Fruit fly (Drosophila melanogaster) whole organism, embryonic: ENCODE data around the gene CG7492.

Experiments
- Ada2b ChIP-seq: fragments of 200-800 bp; sonication (Bioruptor generic); IDR thresholded peaks from 2 replicates; pipeline ENCODE4 v1.3.6; 2022; ENCODE audit warnings: missing biosample characterization, missing genetic modification characterization
- Atf6 ChIP-seq: fragments of 200-800 bp; sonication (Bioruptor generic); IDR thresholded peaks from 2 replicates; pipeline ENCODE4 v1.3.6; 2022; ENCODE audit warnings: missing biosample characterization, missing genetic modification characterization
- CG12942 ChIP-seq: fragments of 200-800 bp; sonication (Bioruptor generic); optimal IDR thresholded peaks from 3 replicates; lab custom pipeline; 2016; ENCODE audit warnings: missing biosample characterization, missing genetic modification characterization
- CG31441 ChIP-seq: fragments of 200-800 bp; sonication (Bioruptor generic); IDR thresholded peaks from 2 replicates; pipeline ENCODE4 v1.3.6; 2022; ENCODE audit warnings: missing biosample characterization, missing genetic modification characterization
- CG7786 ChIP-seq: fragments of 200-800 bp; sonication (Bioruptor generic); optimal IDR thresholded peaks from 2 replicates; lab custom pipeline; 2016; ENCODE audit warnings: missing biosample characterization, missing genetic modification characterization
- CG7928 ChIP-seq: fragments of 200-800 bp; sonication (Bioruptor generic); optimal IDR thresholded peaks from 2 replicates; lab custom pipeline; 2017; ENCODE audit warnings: missing biosample characterization, mild to moderate bottlenecking, missing genetic modification characterization
- CG7987 ChIP-seq: fragments of 200-800 bp; sonication (Bioruptor generic); optimal IDR thresholded peaks from 2 replicates; lab custom pipeline; 2018; ENCODE audit warnings: missing biosample characterization, mild to moderate bottlenecking, missing genetic modification characterization, moderate library complexity
- CG9609 ChIP-seq: fragments of 200-800 bp; sonication (Bioruptor generic); optimal IDR thresholded peaks from 3 replicates; lab custom pipeline; 2016; ENCODE audit warnings: missing biosample characterization, missing genetic modification characterization
- HmgZ ChIP-seq: fragments of 200-800 bp; sonication (Bioruptor generic); optimal IDR thresholded peaks from 2 replicates; lab custom pipeline; 2018; ENCODE audit warnings: missing biosample characterization, mild to moderate bottlenecking, missing genetic modification characterization
- MESR4 ChIP-seq: fragments of 200-800 bp; sonication (Bioruptor generic); optimal IDR thresholded peaks from 2 replicates; lab custom pipeline; 2018; ENCODE audit warnings: missing biosample characterization, mild to moderate bottlenecking, missing genetic modification characterization, moderate library complexity
- Med ChIP-seq: fragments of 200-800 bp; sonication (Bioruptor generic); peaks from one replicate; lab custom pipeline; 2016; ENCODE audit warnings: missing biosample characterization, missing genetic modification characterization, mild to moderate bottlenecking, inconsistent platforms, moderate library complexity
- gsb ChIP-seq: fragments of 200-800 bp; sonication (Bioruptor generic); IDR thresholded peaks from 2 replicates; pipeline ENCODE4 v1.3.6; 2022; ENCODE audit warnings: missing biosample characterization, missing genetic modification characterization
- knrl ChIP-seq: fragments of 200-800 bp; sonication (Bioruptor generic); IDR thresholded peaks from 3 replicates; pipeline ENCODE4 v1.3.6; 2022; ENCODE audit warnings: missing biosample characterization, missing genetic modification characterization; ENCODE audit not compliant: partially characterized antibody

- TF ChIP-seq CG7928 (GFP tag; lab: Kevin White, UChicago): peak; percentile 29
- TF ChIP-seq Atf6 (GFP tag; lab: Robert Waterston, UW): no peak
- TF ChIP-seq Med: peak; percentile 58
- TF ChIP-seq CG12942: no peak
- TF ChIP-seq HmgZ: no peak
- no peak for TF ChIP-seq MESR4 (GFP tag; lab: Kevin White, UChicago)
- no peak for TF ChIP-seq CG9609 (GFP tag; lab: Kevin White, UChicago)
- TF ChIP-seq gsb (GFP tag; lab: Robert Waterston, UW): no peak
- TF ChIP-seq Ada2b (GFP tag; lab: Robert Waterston, UW): no peak
- TF ChIP-seq knrl: no peak
- no peak for TF ChIP-seq CG31441 (GFP tag; lab: Robert Waterston, UW)
- TF ChIP-seq CG7987: no peak
- TF ChIP-seq CG7786 (GFP tag; lab: Kevin White, UChicago): no peak
These were observed 49.7 kb downstream of the CG7492 start for dm6 chr3L:7604863-7605262.
